Worm (Caenorhabditis elegans) whole organism, young adult: Measurements from ENCODE around the gene cwp-4.
A peak's percentile ranks its signal among the peaks of the same experiment; 100 is the strongest.

Experiments
- B0019.2 ChIP-seq: fragments of 200-800 bp; sonication (Bioruptor generic); conservative IDR thresholded peaks from 2 replicates; pipeline ENCODE4 v1.3.6; 2022; ENCODE audit warnings: missing genetic modification reagents, missing genetic modification characterization, missing compliant biosample characterization
- B0035.1 ChIP-seq: sonication (generic microtip); optimal IDR thresholded peaks from 2 replicates; lab custom pipeline; 2016; ENCODE audit warnings: missing genetic modification characterization, mild to moderate bottlenecking, missing compliant biosample characterization, missing genotype, missing genetic modification reagents
- B0336.3 ChIP-seq: fragments of 200-800 bp; sonication (Bioruptor generic); IDR thresholded peaks from 2 replicates; pipeline ENCODE4 v1.3.6; 2022; ENCODE audit warnings: missing genetic modification characterization, missing compliant biosample characterization
- C06A6.2 ChIP-seq: fragments of 200-800 bp; sonication (Bioruptor generic); conservative IDR thresholded peaks from 2 replicates; pipeline ENCODE4 v1.3.6; 2022; ENCODE audit warnings: missing genetic modification characterization, missing compliant biosample characterization
- C17E4.6 ChIP-seq: fragments of 200-800 bp; sonication (Bioruptor generic); IDR thresholded peaks from 2 replicates; pipeline ENCODE4 v1.3.6; 2022; ENCODE audit warnings: missing genetic modification reagents, missing genetic modification characterization, missing compliant biosample characterization
- F10E7.11 ChIP-seq: sonication (generic microtip); optimal IDR thresholded peaks from 2 replicates; lab custom pipeline; 2017; ENCODE audit warnings: mild to moderate bottlenecking, missing genetic modification characterization, moderate library complexity, missing compliant biosample characterization
- F57C9.4 ChIP-seq: sonication (generic microtip); optimal IDR thresholded peaks from 2 replicates; lab custom pipeline; 2017; ENCODE audit warnings: mild to moderate bottlenecking, missing genetic modification characterization, missing compliant biosample characterization
- K12H6.12 ChIP-seq: fragments of 200-800 bp; sonication (Bioruptor generic); optimal IDR thresholded peaks from 2 replicates; lab custom pipeline; 2018; ENCODE audit warnings: mild to moderate bottlenecking, missing genetic modification characterization, missing compliant biosample characterization
- T26A5.8 ChIP-seq: sonication (generic microtip); optimal IDR thresholded peaks from 2 replicates; lab custom pipeline; 2016; ENCODE audit warnings: missing genetic modification characterization, missing compliant biosample characterization
- Y67H2A.10 ChIP-seq: fragments of 200-800 bp; sonication (Bioruptor generic); conservative IDR thresholded peaks from 2 replicates; pipeline ENCODE4 v1.3.6; 2022; ENCODE audit warnings: missing genetic modification reagents, missing genetic modification characterization, missing compliant biosample characterization
- ZK185.1 ChIP-seq: sonication (generic microtip); optimal IDR thresholded peaks from 2 replicates; lab custom pipeline; 2016; ENCODE audit warnings: mild to moderate bottlenecking, missing genetic modification characterization, missing compliant biosample characterization; ENCODE audit not compliant: poor library complexity, severe bottlenecking
- ama-1 ChIP-seq, 3 experiments: fragments of 150-350 bp in 1 of 3; sonication (generic microtip) in 2 of 3; optimal IDR thresholded peaks; 2 replicates each; lab custom pipeline; 2014 to 2018; ENCODE audit warnings: missing biosample characterization in 2 of 3, missing genetic modification characterization in 2 of 3, missing genetic modification reagents in 2 of 3
- attf-5 ChIP-seq: fragments of 200-800 bp; sonication (Bioruptor generic); optimal IDR thresholded peaks from 2 replicates; lab custom pipeline; 2018; ENCODE audit warnings: mild to moderate bottlenecking, missing genetic modification characterization, missing compliant biosample characterization
- attf-6 ChIP-seq: fragments of 200-800 bp; sonication (Bioruptor generic); IDR thresholded peaks from 2 replicates; pipeline ENCODE4 v1.3.6; 2022; ENCODE audit warnings: missing genetic modification reagents, missing genetic modification characterization, missing compliant biosample characterization
- bed-2 ChIP-seq: fragments of 200-800 bp; sonication (Bioruptor generic); IDR thresholded peaks from 2 replicates; pipeline ENCODE4 v1.3.6; 2022; ENCODE audit warnings: missing genetic modification reagents, missing genetic modification characterization, missing compliant biosample characterization
- cebp-1 ChIP-seq, 2 experiments: fragments of 200-800 bp in 1 of 2; sonication (Bioruptor generic) in 1 of 2; sonication (generic microtip) in 1 of 2; IDR thresholded peaks in 1 of 2; optimal IDR thresholded peaks in 1 of 2; 2 replicates each; pipeline versions ENCODE4 v1.3.6 to Lab custom; 2017 to 2022; ENCODE audit warnings: missing compliant biosample characterization in 2 of 2, missing genetic modification characterization in 2 of 2, mild to moderate bottlenecking in 1 of 2, missing genetic modification reagents in 1 of 2, moderate library complexity in 1 of 2
- ceh-100 ChIP-seq: fragments of 200-800 bp; sonication (Bioruptor generic); IDR thresholded peaks from 2 replicates; pipeline ENCODE4 v1.3.6; 2022; ENCODE audit warnings: missing genetic modification reagents, missing genetic modification characterization, missing compliant biosample characterization
- ceh-27 ChIP-seq: fragments of 200-800 bp; sonication (Bioruptor generic); optimal IDR thresholded peaks from 2 replicates; lab custom pipeline; 2018; ENCODE audit warnings: mild to moderate bottlenecking, missing genetic modification characterization, moderate library complexity, missing compliant biosample characterization
- dox-1 ChIP-seq: fragments of 200-800 bp; sonication (Bioruptor generic); IDR thresholded peaks from 2 replicates; pipeline ENCODE4 v1.3.6; 2022; ENCODE audit warnings: missing genetic modification reagents, missing genetic modification characterization, missing compliant biosample characterization
- egrh-3 ChIP-seq: fragments of 200-800 bp; sonication (Bioruptor generic); IDR thresholded peaks from 2 replicates; pipeline ENCODE4 v1.3.6; 2022; ENCODE audit warnings: missing genetic modification reagents, missing genetic modification characterization, missing compliant biosample characterization
- ekl-4 ChIP-seq: fragments of 200-800 bp; sonication (Bioruptor generic); IDR thresholded peaks from 2 replicates; pipeline ENCODE4 v1.3.6; 2022; ENCODE audit warnings: missing genetic modification reagents, missing genetic modification characterization, missing compliant biosample characterization
- ets-4 ChIP-seq: fragments of 200-800 bp; sonication (Bioruptor generic); optimal IDR thresholded peaks from 2 replicates; lab custom pipeline; 2018; ENCODE audit warnings: mild to moderate bottlenecking, missing genetic modification characterization, missing compliant biosample characterization
- hmg-1.2 ChIP-seq: fragments of 200-800 bp; sonication (Bioruptor generic); IDR thresholded peaks from 2 replicates; pipeline ENCODE4 v1.3.6; 2022; ENCODE audit warnings: missing genetic modification reagents, missing genetic modification characterization, missing compliant biosample characterization
- hsf-1 ChIP-seq: fragments of 200-800 bp; sonication (Bioruptor generic); IDR thresholded peaks from 2 replicates; pipeline ENCODE4 v1.3.6; 2022; ENCODE audit warnings: missing genetic modification reagents, missing genetic modification characterization, missing compliant biosample characterization
- lin-35 ChIP-seq, 3 experiments: fragments of 150-350 bp in 2 of 3; sonication (generic microtip) in 1 of 3; optimal IDR thresholded peaks; 2 replicates each; lab custom pipeline; 2014 to 2018; ENCODE audit warnings: missing biosample characterization in 3 of 3, missing genetic modification characterization in 3 of 3, missing genetic modification reagents in 3 of 3
- lin-40 ChIP-seq: sonication (generic microtip); optimal IDR thresholded peaks from 2 replicates; lab custom pipeline; 2016; ENCODE audit warnings: missing genetic modification characterization, mild to moderate bottlenecking, missing compliant biosample characterization, missing genotype, missing genetic modification reagents
- lin-54 ChIP-seq: fragments of 200-800 bp; sonication (Bioruptor generic); optimal IDR thresholded peaks from 2 replicates; lab custom pipeline; 2018; ENCODE audit warnings: mild to moderate bottlenecking, missing genetic modification characterization, missing compliant biosample characterization
- lsy-27 ChIP-seq: sonication (generic microtip); optimal IDR thresholded peaks from 2 replicates; lab custom pipeline; 2017; ENCODE audit warnings: missing genetic modification characterization, mild to moderate bottlenecking, missing compliant biosample characterization, antibody characterized with exemption, missing genotype, borderline replicate concordance; ENCODE audit not compliant: insufficient read depth
- madf-10 ChIP-seq: sonication (generic microtip); optimal IDR thresholded peaks from 2 replicates; lab custom pipeline; 2016; ENCODE audit warnings: mild to moderate bottlenecking, missing genetic modification characterization, missing compliant biosample characterization
- mcd-1 ChIP-seq: fragments of 200-800 bp; sonication (Bioruptor generic); IDR thresholded peaks from 2 replicates; pipeline ENCODE4 v1.3.6; 2022; ENCODE audit warnings: missing genetic modification reagents, missing genetic modification characterization, missing compliant biosample characterization
- nhr-179 ChIP-seq: sonication (generic microtip); optimal IDR thresholded peaks from 2 replicates; lab custom pipeline; 2016; ENCODE audit warnings: mild to moderate bottlenecking, missing genetic modification characterization, missing compliant biosample characterization
- nhr-80 ChIP-seq: sonication (generic microtip); optimal IDR thresholded peaks from 2 replicates; lab custom pipeline; 2016; ENCODE audit warnings: missing genetic modification characterization, missing compliant biosample characterization
- rpc-1 ChIP-seq, 2 experiments: fragments of 150-350 bp in 1 of 2; sonication (generic microtip) in 1 of 2; optimal IDR thresholded peaks; 2 replicates each; lab custom pipeline; 2014 to 2018; ENCODE audit warnings: missing biosample characterization in 1 of 2, missing genetic modification characterization in 1 of 2, missing genetic modification reagents in 1 of 2, missing genotype in 1 of 2
- sea-2 ChIP-seq: fragments of 200-800 bp; sonication (Bioruptor generic); IDR thresholded peaks from 2 replicates; pipeline ENCODE4 v1.3.6; 2022; ENCODE audit warnings: missing genetic modification characterization, missing compliant biosample characterization
- snpc-1.3 ChIP-seq: sonication (generic microtip); optimal IDR thresholded peaks from 2 replicates; lab custom pipeline; 2017; ENCODE audit warnings: missing genetic modification characterization, mild to moderate bottlenecking, missing compliant biosample characterization, antibody characterized with exemption, moderate library complexity, missing genotype, missing genetic modification reagents; ENCODE audit not compliant: insufficient read depth
- snpc-3.4 ChIP-seq: sonication (generic microtip); optimal IDR thresholded peaks from 2 replicates; lab custom pipeline; 2017; ENCODE audit warnings: missing genetic modification characterization, mild to moderate bottlenecking, missing compliant biosample characterization, antibody characterized with exemption, moderate library complexity, missing genotype, missing genetic modification reagents
- snpc-4 ChIP-seq, 5 experiments: fragments of 150-350 bp in 1 of 5; sonication (generic microtip) in 4 of 5; optimal IDR thresholded peaks; 2 replicates each; lab custom pipeline; 2014 to 2018; ENCODE audit warnings: missing genetic modification characterization in 5 of 5, missing biosample characterization in 3 of 5, antibody characterized with exemption in 2 of 5, mild to moderate bottlenecking in 2 of 5, missing compliant biosample characterization in 2 of 5, missing genotype in 2 of 5, moderate library complexity in 2 of 5, missing genetic modification reagents in 1 of 5
- somi-1 ChIP-seq: fragments of 200-800 bp; sonication (Bioruptor generic); optimal IDR thresholded peaks from 2 replicates; lab custom pipeline; 2018; ENCODE audit warnings: mild to moderate bottlenecking, missing genetic modification characterization, missing compliant biosample characterization
- unc-130 ChIP-seq: sonication (generic microtip); optimal IDR thresholded peaks from 2 replicates; lab custom pipeline; 2016; ENCODE audit warnings: missing genetic modification reagents, missing genetic modification characterization, missing compliant biosample characterization
- unc-62 ChIP-seq: fragments of 150-350 bp; optimal IDR thresholded peaks from 2 replicates; lab custom pipeline; 2014; ENCODE audit warnings: missing biosample characterization, missing genetic modification reagents, missing genetic modification characterization
- ztf-18 ChIP-seq: sonication (generic microtip); optimal IDR thresholded peaks from 2 replicates; lab custom pipeline; 2016; ENCODE audit warnings: missing genotype, mild to moderate bottlenecking, missing genetic modification characterization, missing compliant biosample characterization
- ztf-22 ChIP-seq: fragments of 200-800 bp; sonication (Bioruptor generic); optimal IDR thresholded peaks from 2 replicates; lab custom pipeline; 2018; ENCODE audit warnings: mild to moderate bottlenecking, missing genetic modification characterization, moderate library complexity, missing compliant biosample characterization
- ztf-26 ChIP-seq: sonication (generic microtip); optimal IDR thresholded peaks from 2 replicates; lab custom pipeline; 2017; ENCODE audit warnings: missing genetic modification characterization, missing compliant biosample characterization
- ztf-28 ChIP-seq: fragments of 200-800 bp; sonication (Bioruptor generic); IDR thresholded peaks from 2 replicates; pipeline ENCODE4 v1.3.6; 2022; ENCODE audit warnings: missing genetic modification reagents, missing genetic modification characterization, missing compliant biosample characterization

Gene cwp-4

DNA sequence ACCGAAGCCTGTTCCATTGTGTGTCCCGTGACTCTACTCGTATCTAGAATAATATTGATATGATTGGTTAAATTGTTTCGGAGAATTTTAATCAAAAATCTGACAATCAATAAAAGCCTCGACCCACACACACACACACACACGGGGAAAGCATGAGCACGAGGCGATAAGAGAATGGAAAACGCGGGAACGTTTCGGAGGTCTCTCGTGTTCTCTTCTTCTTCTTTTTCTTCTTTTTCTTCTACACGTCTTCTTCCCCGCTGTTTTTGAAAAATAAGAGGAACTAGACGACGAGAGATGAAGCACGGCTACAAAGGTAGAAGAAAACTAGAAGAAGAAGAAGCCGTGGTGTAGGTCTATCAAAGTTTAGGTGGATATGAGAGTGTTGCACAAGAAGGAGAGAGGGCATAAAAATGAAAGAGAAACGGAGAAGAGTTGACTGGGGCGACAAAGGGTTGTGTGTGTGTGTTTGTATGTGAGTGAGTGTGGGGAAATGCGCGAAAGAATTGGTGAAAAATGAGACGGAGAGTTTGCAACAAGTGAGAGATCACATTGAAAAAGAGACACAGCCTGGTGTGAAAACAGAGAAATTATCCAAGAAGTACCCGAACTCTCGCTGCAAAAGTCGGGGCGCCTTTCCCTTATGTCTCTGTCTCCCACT, 11.5 kb downstream of the cwp-4 start, which contains the start of gene mlk-1:
TSS of gene mlk-1 (minus strand) at position 51 of the 661 bp plus-strand sequence.
- TF ChIP-seq B0035.1 (tag; lab: Kevin White, UChicago) (no peak), C17E4.6 (no peak), lin-54 (GFP tag; lab: Kevin White, UChicago) (no peak), nhr-80 (tag; lab: Kevin White, UChicago) (peak; percentile 43), unc-62 (no peak), madf-10 (peak; percentile 20), lin-35 (GFP tag; optimal IDR thresholded peaks at IDR 0.05; lab: Kevin White, UChicago) (peak in 1 of 3 experiments; percentile 24), B0336.3 (GFP tag; lab: Robert Waterston, UW) (peak; percentile 73; the same call in 1 of the 2 replicates), hsf-1 (peak; percentile 46; the same call in 1 of the 2 replicates), hmg-1.2 (peak; percentile 59; the same call in 1 of the 2 replicates), F10E7.11 (tag; lab: Kevin White, UChicago) (no peak), snpc-1.3 (no peak), snpc-4 (GFP tag; optimal IDR thresholded peaks at IDR 0.05; lab: Kevin White, UChicago) (no peak), snpc-4 (tag; optimal IDR thresholded peaks at IDR 0.05; lab: Kevin White, UChicago) (peak in 3 of 4 experiments; percentile 7 to 35 (median 9)), ZK185.1 (tag; lab: Kevin White, UChicago) (peak; percentile 7), ceh-27 (peak; percentile 47), attf-5 (GFP tag; lab: Kevin White, UChicago) (peak; percentile 49), ceh-100 (GFP tag; lab: Robert Waterston, UW) (no peak), mcd-1 (GFP tag; lab: Robert Waterston, UW) (0 out of 2 replicates have a peak, but pooled peaks have one; percentile 29), unc-130 (GFP tag; lab: Kevin White, UChicago) (no peak), ztf-26 (tag; lab: Kevin White, UChicago) (peak; percentile 33), attf-6 (GFP tag; lab: Robert Waterston, UW) (no peak), dox-1 (GFP tag; lab: Robert Waterston, UW) (no peak), ztf-18 (tag; lab: Kevin White, UChicago) (peak; percentile 22), C06A6.2 (GFP tag; lab: Robert Waterston, UW) (no peak), ztf-28 (GFP tag; lab: Robert Waterston, UW) (no peak), ama-1 (optimal IDR thresholded peaks at IDR 0.05; lab: Kevin White, UChicago) (peak; percentile 52), ama-1 (GFP tag; optimal IDR thresholded peaks at IDR 0.05; lab: Kevin White, UChicago) (no peak), ztf-22 (no peak), cebp-1 (GFP tag; IDR thresholded peaks at IDR 0.05; lab: Robert Waterston, UW) (no peak), cebp-1 (tag; optimal IDR thresholded peaks at IDR 0.05; lab: Kevin White, UChicago) (peak; percentile 64), T26A5.8 (tag; lab: Kevin White, UChicago) (no peak), somi-1 (GFP tag; lab: Kevin White, UChicago) (peak; percentile 39), lin-40 (tag; lab: Kevin White, UChicago) (peak; percentile 71), egrh-3 (peak; percentile 18), K12H6.12 (tag; lab: Kevin White, UChicago) (peak; percentile 65)

ce11 chrV:5067390-5067789, 14.0 kb downstream of the cwp-4 start:
- TF ChIP-seq nhr-80 (tag; lab: Kevin White, UChicago) (peak; percentile 87), lsy-27 (no peak), Y67H2A.10 (GFP tag; lab: Robert Waterston, UW) (no peak), B0019.2 (no peak), ets-4 (no peak), F57C9.4 (tag; lab: Kevin White, UChicago) (no peak), cebp-1 (GFP tag; IDR thresholded peaks at IDR 0.05; lab: Robert Waterston, UW) (peak; percentile 48; the same call in 1 of the 2 replicates), cebp-1 (tag; optimal IDR thresholded peaks at IDR 0.05; lab: Kevin White, UChicago) (peak; percentile 74), ztf-26 (tag; lab: Kevin White, UChicago) (no peak), sea-2 (GFP tag; lab: Robert Waterston, UW) (no peak), nhr-179 (tag; lab: Kevin White, UChicago) (no peak), unc-62 (peak; percentile 67), rpc-1 (optimal IDR thresholded peaks at IDR 0.05; lab: Kevin White, UChicago) (no peak), rpc-1 (tag; optimal IDR thresholded peaks at IDR 0.05; lab: Kevin White, UChicago) (no peak), bed-2 (GFP tag; lab: Robert Waterston, UW) (no peak), lin-35 (GFP tag; optimal IDR thresholded peaks at IDR 0.05; lab: Kevin White, UChicago) (no peak), snpc-3.4 (tag; lab: Kevin White, UChicago) (no peak), ekl-4 (GFP tag; lab: Robert Waterston, UW) (no peak)
